Worm (Caenorhabditis elegans) whole organism, young adult: Measurements from ENCODE around the gene Y45F10B.8.
"Not testable (repeated sequence)": the region's sequence is repeated elsewhere in the genome, so short reads cannot be mapped to it uniquely, and the experiment has no call there.

Experiments used
- B0019.2 ChIP-seq: fragments of 200-800 bp; sonication (Bioruptor generic); conservative IDR thresholded peaks from 2 replicates; pipeline ENCODE4 v1.3.6; 2022; ENCODE audit warnings: missing genetic modification reagents, missing genetic modification characterization, missing compliant biosample characterization
- F49E8.2 ChIP-seq: sonication (generic microtip); optimal IDR thresholded peaks from 3 replicates; lab custom pipeline; 2017; ENCODE audit warnings: missing genetic modification characterization, mild to moderate bottlenecking, missing compliant biosample characterization, antibody characterized with exemption, moderate library complexity; ENCODE audit not compliant: insufficient read depth
- Y53G8AR.9 ChIP-seq: fragments of 200-800 bp; sonication (Bioruptor generic); conservative IDR thresholded peaks from 2 replicates; pipeline ENCODE4 v1.3.6; 2022; ENCODE audit warnings: missing genetic modification reagents, missing genetic modification characterization, missing compliant biosample characterization
- Y95B8A.8 ChIP-seq: fragments of 200-800 bp; sonication (Bioruptor generic); IDR thresholded peaks from 2 replicates; pipeline ENCODE4 v1.3.6; 2022; ENCODE audit warnings: missing genetic modification reagents, missing genetic modification characterization, missing compliant biosample characterization
- akir-1 ChIP-seq: fragments of 200-800 bp; sonication (Bioruptor generic); optimal IDR thresholded peaks from 2 replicates; lab custom pipeline; 2018; ENCODE audit warnings: mild to moderate bottlenecking, missing genetic modification characterization, moderate library complexity, missing compliant biosample characterization
- atf-7 ChIP-seq: sonication (generic microtip); optimal IDR thresholded peaks from 2 replicates; lab custom pipeline; 2017; ENCODE audit warnings: mild to moderate bottlenecking, missing genetic modification characterization, missing compliant biosample characterization
- attf-6 ChIP-seq: fragments of 200-800 bp; sonication (Bioruptor generic); IDR thresholded peaks from 2 replicates; pipeline ENCODE4 v1.3.6; 2022; ENCODE audit warnings: missing genetic modification reagents, missing genetic modification characterization, missing compliant biosample characterization
- ceh-40 ChIP-seq: fragments of 200-800 bp; sonication (Bioruptor generic); IDR thresholded peaks from 2 replicates; pipeline ENCODE4 v1.3.6; 2022; ENCODE audit warnings: missing genetic modification characterization, missing compliant biosample characterization
- ceh-58 ChIP-seq: fragments of 200-800 bp; sonication (Bioruptor generic); IDR thresholded peaks from 2 replicates; pipeline ENCODE4 v1.3.6; 2022; ENCODE audit warnings: missing genetic modification characterization, missing compliant biosample characterization
- die-1 ChIP-seq: sonication (generic microtip); optimal IDR thresholded peaks from 2 replicates; lab custom pipeline; 2016; ENCODE audit warnings: missing genotype, mild to moderate bottlenecking, missing genetic modification characterization, missing compliant biosample characterization
- dox-1 ChIP-seq: fragments of 200-800 bp; sonication (Bioruptor generic); IDR thresholded peaks from 2 replicates; pipeline ENCODE4 v1.3.6; 2022; ENCODE audit warnings: missing genetic modification reagents, missing genetic modification characterization, missing compliant biosample characterization
- dpl-1 ChIP-seq: fragments of 150-350 bp; optimal IDR thresholded peaks from 2 replicates; lab custom pipeline; 2014; ENCODE audit warnings: missing biosample characterization, missing genetic modification reagents, missing genetic modification characterization
- efl-1 ChIP-seq: fragments of 150-350 bp; optimal IDR thresholded peaks from 2 replicates; lab custom pipeline; 2014; ENCODE audit warnings: missing biosample characterization, missing genetic modification reagents, missing genetic modification characterization
- egl-44 ChIP-seq: fragments of 200-800 bp; sonication (Bioruptor generic); IDR thresholded peaks from 2 replicates; pipeline ENCODE4 v1.3.6; 2022; ENCODE audit warnings: missing genetic modification reagents, missing genetic modification characterization, missing compliant biosample characterization
- ets-4 ChIP-seq: fragments of 200-800 bp; sonication (Bioruptor generic); optimal IDR thresholded peaks from 2 replicates; lab custom pipeline; 2018; ENCODE audit warnings: mild to moderate bottlenecking, missing genetic modification characterization, missing compliant biosample characterization
- fkh-3 ChIP-seq: sonication (generic microtip); optimal IDR thresholded peaks from 2 replicates; lab custom pipeline; 2016; ENCODE audit warnings: mild to moderate bottlenecking, missing genetic modification characterization, missing compliant biosample characterization
- him-1 ChIP-seq: sonication (generic microtip); optimal IDR thresholded peaks from 2 replicates; lab custom pipeline; 2016; ENCODE audit warnings: missing genotype, missing genetic modification reagents, missing genetic modification characterization, missing compliant biosample characterization
- hlh-12 ChIP-seq: sonication (generic microtip); optimal IDR thresholded peaks from 2 replicates; lab custom pipeline; 2016; ENCODE audit warnings: missing genetic modification characterization, missing compliant biosample characterization
- hsf-1 ChIP-seq: fragments of 200-800 bp; sonication (Bioruptor generic); IDR thresholded peaks from 2 replicates; pipeline ENCODE4 v1.3.6; 2022; ENCODE audit warnings: missing genetic modification reagents, missing genetic modification characterization, missing compliant biosample characterization
- lin-40 ChIP-seq: sonication (generic microtip); optimal IDR thresholded peaks from 2 replicates; lab custom pipeline; 2016; ENCODE audit warnings: missing genetic modification characterization, mild to moderate bottlenecking, missing compliant biosample characterization, missing genotype, missing genetic modification reagents
- lin-54 ChIP-seq: fragments of 200-800 bp; sonication (Bioruptor generic); optimal IDR thresholded peaks from 2 replicates; lab custom pipeline; 2018; ENCODE audit warnings: mild to moderate bottlenecking, missing genetic modification characterization, missing compliant biosample characterization
- lsl-1 ChIP-seq: fragments of 200-800 bp; sonication (Bioruptor generic); optimal IDR thresholded peaks from 2 replicates; lab custom pipeline; 2018; ENCODE audit warnings: mild to moderate bottlenecking, missing genetic modification characterization, moderate library complexity, missing compliant biosample characterization
- madf-10 ChIP-seq: sonication (generic microtip); optimal IDR thresholded peaks from 2 replicates; lab custom pipeline; 2016; ENCODE audit warnings: mild to moderate bottlenecking, missing genetic modification characterization, missing compliant biosample characterization
- madf-3 ChIP-seq: fragments of 200-800 bp; sonication (Bioruptor generic); IDR thresholded peaks from 2 replicates; pipeline ENCODE4 v1.3.6; 2022; ENCODE audit warnings: missing genetic modification reagents, missing genetic modification characterization, missing compliant biosample characterization
- mel-28 ChIP-seq: sonication (generic microtip); optimal IDR thresholded peaks from 2 replicates; lab custom pipeline; 2016; ENCODE audit warnings: borderline replicate concordance, mild to moderate bottlenecking, missing genetic modification characterization, missing compliant biosample characterization
- nfyb-1 ChIP-seq: fragments of 200-800 bp; sonication (Bioruptor generic); IDR thresholded peaks from 2 replicates; pipeline ENCODE4 v1.3.6; 2022; ENCODE audit warnings: missing genetic modification reagents, missing genetic modification characterization, missing compliant biosample characterization
- nhr-179 ChIP-seq: sonication (generic microtip); optimal IDR thresholded peaks from 2 replicates; lab custom pipeline; 2016; ENCODE audit warnings: mild to moderate bottlenecking, missing genetic modification characterization, missing compliant biosample characterization
- pbrm-1 ChIP-seq: fragments of 200-800 bp; sonication (Bioruptor generic); IDR thresholded peaks from 2 replicates; pipeline ENCODE4 v1.3.6; 2022; ENCODE audit warnings: missing genetic modification reagents, missing genetic modification characterization, missing compliant biosample characterization
- rpc-1 ChIP-seq, 2 experiments: fragments of 150-350 bp in 1 of 2; sonication (generic microtip) in 1 of 2; optimal IDR thresholded peaks; 2 replicates each; lab custom pipeline; 2014 to 2018; ENCODE audit warnings: missing biosample characterization in 1 of 2, missing genetic modification characterization in 1 of 2, missing genetic modification reagents in 1 of 2, missing genotype in 1 of 2
- sea-2 ChIP-seq: fragments of 200-800 bp; sonication (Bioruptor generic); IDR thresholded peaks from 2 replicates; pipeline ENCODE4 v1.3.6; 2022; ENCODE audit warnings: missing genetic modification characterization, missing compliant biosample characterization
- snpc-1.1 ChIP-seq: sonication (generic microtip); optimal IDR thresholded peaks from 2 replicates; lab custom pipeline; 2017; ENCODE audit warnings: missing genetic modification characterization, mild to moderate bottlenecking, missing compliant biosample characterization, antibody characterized with exemption, moderate library complexity, missing genotype, missing genetic modification reagents; ENCODE audit not compliant: insufficient read depth
- snpc-3.4 ChIP-seq: sonication (generic microtip); optimal IDR thresholded peaks from 2 replicates; lab custom pipeline; 2017; ENCODE audit warnings: missing genetic modification characterization, mild to moderate bottlenecking, missing compliant biosample characterization, antibody characterized with exemption, moderate library complexity, missing genotype, missing genetic modification reagents
- snpc-4 ChIP-seq, 5 experiments: fragments of 150-350 bp in 1 of 5; sonication (generic microtip) in 4 of 5; optimal IDR thresholded peaks; 2 replicates each; lab custom pipeline; 2014 to 2018; ENCODE audit warnings: missing genetic modification characterization in 5 of 5, missing biosample characterization in 3 of 5, antibody characterized with exemption in 2 of 5, mild to moderate bottlenecking in 2 of 5, missing compliant biosample characterization in 2 of 5, missing genotype in 2 of 5, moderate library complexity in 2 of 5, missing genetic modification reagents in 1 of 5
- sptf-2 ChIP-seq: fragments of 200-800 bp; sonication (Bioruptor generic); optimal IDR thresholded peaks from 2 replicates; lab custom pipeline; 2018; ENCODE audit warnings: mild to moderate bottlenecking, missing genetic modification characterization, missing compliant biosample characterization
- tbp1 ChIP-seq: fragments of 200-800 bp; sonication (Bioruptor generic); optimal IDR thresholded peaks from 2 replicates; lab custom pipeline; 2018; ENCODE audit warnings: mild to moderate bottlenecking, missing genetic modification characterization, missing compliant biosample characterization
- tlf-1 ChIP-seq: fragments of 200-800 bp; sonication (Bioruptor generic); optimal IDR thresholded peaks from 2 replicates; lab custom pipeline; 2018; ENCODE audit warnings: mild to moderate bottlenecking, missing genetic modification characterization, missing compliant biosample characterization
- unc-62 ChIP-seq: fragments of 150-350 bp; optimal IDR thresholded peaks from 2 replicates; lab custom pipeline; 2014; ENCODE audit warnings: missing biosample characterization, missing genetic modification reagents, missing genetic modification characterization
- zfh-2 ChIP-seq: fragments of 200-800 bp; sonication (Bioruptor generic); conservative IDR thresholded peaks from 2 replicates; pipeline ENCODE4 v1.3.6; 2022; ENCODE audit warnings: missing genetic modification reagents, missing genetic modification characterization, missing compliant biosample characterization

Gene Y45F10B.8

DNA sequence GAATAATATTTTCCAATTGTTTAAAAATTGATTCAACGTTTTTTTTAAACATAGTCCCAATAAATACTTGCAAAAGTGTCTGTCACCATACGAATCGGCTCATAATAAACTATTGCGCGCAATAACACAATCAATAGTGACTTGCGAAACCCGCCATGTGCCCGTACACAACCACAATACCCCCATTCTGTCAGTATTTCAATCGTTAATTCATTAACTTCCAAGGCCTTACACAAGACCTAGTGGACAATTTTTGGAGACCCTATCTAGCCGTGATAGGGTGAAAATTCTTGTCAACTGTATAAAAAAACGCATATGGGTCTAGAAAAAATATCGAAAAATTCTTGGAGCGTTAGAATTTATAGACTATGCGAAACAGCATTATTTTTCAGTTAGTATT, 22.6 kb upstream of the Y45F10B.8 start (continued):
- TF ChIP-seq unc-62 (no peak), F49E8.2 (tag; lab: Kevin White, UChicago) (peak; percentile 52), sptf-2 (GFP tag; lab: Kevin White, UChicago) (no peak), tlf-1 (GFP tag; lab: Kevin White, UChicago) (no peak), snpc-3.4 (tag; lab: Kevin White, UChicago) (peak; percentile 90), efl-1 (GFP tag; lab: Kevin White, UChicago) (no peak), hlh-12 (tag; lab: Kevin White, UChicago) (no peak), snpc-1.1 (tag; lab: Kevin White, UChicago) (peak; percentile 94), lin-54 (GFP tag; lab: Kevin White, UChicago) (no peak), egl-44 (GFP tag; lab: Robert Waterston, UW) (no peak), snpc-4 (GFP tag; optimal IDR thresholded peaks at IDR 0.05; lab: Kevin White, UChicago) (peak; percentile 94), snpc-4 (tag; optimal IDR thresholded peaks at IDR 0.05; lab: Kevin White, UChicago) (peak; percentile 95 to 98 (median 96)), ets-4 (GFP tag; lab: Kevin White, UChicago) (no peak), dox-1 (peak; percentile 34; the same call in 1 of the 2 replicates), nhr-179 (tag; lab: Kevin White, UChicago) (no peak), pbrm-1 (GFP tag; lab: Robert Waterston, UW) (peak; percentile 80), B0019.2 (no peak), lsl-1 (peak; percentile 43), lin-40 (tag; lab: Kevin White, UChicago) (no peak), akir-1 (GFP tag; lab: Kevin White, UChicago) (no peak), ceh-58 (GFP tag; lab: Robert Waterston, UW) (no peak), Y95B8A.8 (no peak), sea-2 (GFP tag; lab: Robert Waterston, UW) (no peak), Y53G8AR.9 (GFP tag; lab: Robert Waterston, UW) (no peak), zfh-2 (no peak), hsf-1 (GFP tag; lab: Robert Waterston, UW) (0 out of 2 replicates have a peak, but pooled peaks have one; percentile 41), him-1 (peak; percentile 57), attf-6 (peak; percentile 98), ceh-40 (no peak), tbp1 (GFP tag; lab: Kevin White, UChicago) (peak; percentile 75), atf-7 (tag; lab: Kevin White, UChicago) (no peak), rpc-1 (optimal IDR thresholded peaks at IDR 0.05; lab: Kevin White, UChicago) (no peak), rpc-1 (tag; optimal IDR thresholded peaks at IDR 0.05; lab: Kevin White, UChicago) (no peak), fkh-3 (tag; lab: Kevin White, UChicago) (no peak), die-1 (no peak), madf-10 (tag; lab: Kevin White, UChicago) (no peak)

DNA sequence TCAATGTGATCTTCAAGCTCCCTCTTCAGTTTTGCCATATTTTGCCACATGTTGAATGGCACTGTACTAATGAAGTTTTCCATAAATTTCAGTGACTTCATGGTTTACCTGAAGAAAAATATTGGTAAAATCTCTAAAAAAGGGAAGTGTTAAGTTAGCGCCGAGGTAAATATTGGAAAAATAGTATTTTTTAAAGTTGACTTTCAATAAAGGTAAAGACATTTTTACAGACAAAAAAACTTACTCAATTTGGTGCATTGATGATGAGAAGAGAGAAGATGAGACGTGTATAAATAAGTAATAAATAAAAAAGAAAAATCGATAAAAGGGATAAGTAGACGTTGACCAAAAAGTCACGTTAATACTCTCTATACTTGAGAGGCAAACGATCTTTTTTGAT, 19.7 kb upstream of the Y45F10B.8 start, which contains the start of gene Y45F10B.9:
Gene Y45F10B.9 (minus strand): TSS at position 101 of the 400 bp plus-strand sequence.
- TF ChIP-seq mel-28 (tag; lab: Kevin White, UChicago); him-1; madf-3 (GFP tag; lab: Robert Waterston, UW): not testable (repeated sequence)

DNA sequence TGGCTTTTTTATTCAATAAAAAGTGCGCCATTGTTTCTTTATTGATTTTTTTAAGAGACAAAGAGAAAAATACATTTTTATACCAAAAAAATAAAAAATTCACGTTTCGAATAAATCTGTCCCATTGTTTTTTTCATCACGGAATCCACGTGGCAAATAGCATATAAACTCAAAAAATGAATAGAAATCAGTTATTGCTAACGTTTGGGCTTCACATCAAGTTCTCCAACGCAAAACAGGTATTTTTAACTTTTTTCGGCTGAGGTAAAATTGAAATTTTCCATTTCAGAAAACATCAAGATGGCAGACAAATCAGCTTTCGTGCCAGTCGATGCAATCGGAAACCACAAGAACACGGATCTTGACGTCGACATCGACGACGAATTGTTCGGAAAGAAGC, 15.3 kb upstream of the Y45F10B.8 start, which contains the start of gene Y45F10B.3:
Gene Y45F10B.3 (plus strand): TSS at position 301 of the 400 bp plus-strand sequence.
- TF ChIP-seq dpl-1 (GFP tag; lab: Kevin White, UChicago) (no peak), sptf-2 (GFP tag; lab: Kevin White, UChicago) (no peak), nfyb-1 (no peak)
